Fruit fly (Drosophila melanogaster) whole organism, prepupa: Measurements from ENCODE around the gene CG15459.
A peak's percentile ranks its signal among the peaks of the same experiment; 100 is the strongest.
"Not testable (repeated sequence)": the region's sequence is repeated elsewhere in the genome, so short reads cannot be mapped to it uniquely, and the experiment has no call there.

Source experiments
- CG10631 ChIP-seq: fragments of 200-800 bp; sonication (Bioruptor generic); optimal IDR thresholded peaks from 2 replicates; lab custom pipeline; 2016; ENCODE audit warnings: missing biosample characterization, missing genetic modification characterization
- CG10669 ChIP-seq: fragments of 200-800 bp; sonication (Bioruptor generic); optimal IDR thresholded peaks from 3 replicates; lab custom pipeline; 2018; ENCODE audit warnings: missing biosample characterization, mild to moderate bottlenecking, missing genetic modification characterization, moderate library complexity
- CG11762 ChIP-seq: fragments of 200-800 bp; sonication (Bioruptor generic); optimal IDR thresholded peaks from 3 replicates; lab custom pipeline; 2016; ENCODE audit warnings: missing biosample characterization, missing genetic modification characterization; ENCODE audit not compliant: insufficient read depth
- CG1621 ChIP-seq: fragments of 200-800 bp; sonication (Bioruptor generic); optimal IDR thresholded peaks from 3 replicates; lab custom pipeline; 2018; ENCODE audit warnings: missing biosample characterization, mild to moderate bottlenecking, missing genetic modification characterization
- CG16779 ChIP-seq: fragments of 200-800 bp; sonication (Bioruptor generic); optimal IDR thresholded peaks from 3 replicates; lab custom pipeline; 2017; ENCODE audit warnings: missing biosample characterization, mild to moderate bottlenecking, missing genetic modification characterization
- CG31627 ChIP-seq: fragments of 200-800 bp; sonication (Bioruptor generic); optimal IDR thresholded peaks from 3 replicates; lab custom pipeline; 2016; ENCODE audit warnings: missing biosample characterization, missing genetic modification characterization
- CG32006 ChIP-seq: fragments of 200-800 bp; sonication (Bioruptor generic); optimal IDR thresholded peaks from 3 replicates; lab custom pipeline; 2017; ENCODE audit warnings: missing biosample characterization, mild to moderate bottlenecking, missing genetic modification characterization
- CG3919 ChIP-seq: fragments of 200-800 bp; sonication (Bioruptor generic); optimal IDR thresholded peaks from 3 replicates; lab custom pipeline; 2016; ENCODE audit warnings: missing biosample characterization, missing genetic modification characterization
- CG4318 ChIP-seq: fragments of 200-800 bp; sonication (Bioruptor generic); optimal IDR thresholded peaks from 3 replicates; lab custom pipeline; 2017; ENCODE audit warnings: missing biosample characterization, mild to moderate bottlenecking, missing genetic modification characterization
- CG6163 ChIP-seq: fragments of 200-800 bp; sonication (Bioruptor generic); IDR thresholded peaks from 3 replicates; pipeline ENCODE4 v1.3.6; 2022; ENCODE audit warnings: missing biosample characterization, missing genetic modification characterization
- CG6808 ChIP-seq: fragments of 200-800 bp; sonication (Bioruptor generic); optimal IDR thresholded peaks from 3 replicates; lab custom pipeline; 2017; ENCODE audit warnings: missing biosample characterization, missing genetic modification characterization, mild to moderate bottlenecking, moderate library complexity, missing genetic modification reagents
- CG7368 ChIP-seq: fragments of 200-800 bp; sonication (Bioruptor generic); optimal IDR thresholded peaks from 3 replicates; lab custom pipeline; 2016; ENCODE audit warnings: missing biosample characterization, missing genetic modification characterization
- CG8119 ChIP-seq: fragments of 200-800 bp; sonication (Bioruptor generic); IDR thresholded peaks from 3 replicates; pipeline ENCODE4 v1.3.6; 2022; ENCODE audit warnings: missing biosample characterization, missing genetic modification characterization
- CG8632 ChIP-seq: fragments of 200-800 bp; sonication (Bioruptor generic); optimal IDR thresholded peaks from 3 replicates; lab custom pipeline; 2016; ENCODE audit warnings: missing biosample characterization, missing genetic modification characterization
- CG9139 ChIP-seq: fragments of 200-800 bp; sonication (Bioruptor generic); optimal IDR thresholded peaks from 3 replicates; lab custom pipeline; 2017; ENCODE audit warnings: missing biosample characterization, mild to moderate bottlenecking, missing genetic modification characterization
- Eip78C ChIP-seq: fragments of 200-800 bp; sonication (Bioruptor generic); peaks from one replicate; lab custom pipeline; 2016; ENCODE audit warnings: missing biosample characterization, missing genetic modification characterization
- Ets21C ChIP-seq: fragments of 200-800 bp; sonication (Bioruptor generic); optimal IDR thresholded peaks from 3 replicates; lab custom pipeline; 2016; ENCODE audit warnings: missing biosample characterization, missing genetic modification characterization
- Hr39 ChIP-seq: fragments of 200-800 bp; sonication (Bioruptor generic); optimal IDR thresholded peaks from 2 replicates; lab custom pipeline; 2016; ENCODE audit warnings: missing biosample characterization, missing genetic modification characterization
- Hr4 ChIP-seq: fragments of 200-800 bp; sonication (Bioruptor generic); optimal IDR thresholded peaks from 3 replicates; lab custom pipeline; 2016; ENCODE audit warnings: missing biosample characterization, missing genetic modification characterization
- Lpt ChIP-seq: fragments of 200-800 bp; sonication (Bioruptor generic); optimal IDR thresholded peaks from 3 replicates; lab custom pipeline; 2016; ENCODE audit warnings: missing biosample characterization, missing genetic modification characterization
- Smox ChIP-seq: fragments of 200-800 bp; sonication (Bioruptor generic); optimal IDR thresholded peaks from 3 replicates; lab custom pipeline; 2016; ENCODE audit warnings: missing biosample characterization, missing genetic modification characterization
- Sox102F ChIP-seq: fragments of 200-800 bp; sonication (Bioruptor generic); optimal IDR thresholded peaks from 2 replicates; lab custom pipeline; 2016; ENCODE audit warnings: missing biosample characterization, mild to moderate bottlenecking, missing genetic modification characterization
- Sox14 ChIP-seq: fragments of 200-800 bp; sonication (Bioruptor generic); optimal IDR thresholded peaks from 3 replicates; lab custom pipeline; 2016; ENCODE audit warnings: missing biosample characterization, missing genetic modification characterization
- Sox15 ChIP-seq: fragments of 200-800 bp; sonication (Bioruptor generic); optimal IDR thresholded peaks from 3 replicates; lab custom pipeline; 2016; ENCODE audit warnings: missing biosample characterization, missing genetic modification characterization
- dac ChIP-seq: fragments of 200-800 bp; sonication (Bioruptor generic); optimal IDR thresholded peaks from 2 replicates; lab custom pipeline; 2017; ENCODE audit warnings: missing biosample characterization, mild to moderate bottlenecking, missing genetic modification characterization
- eg ChIP-seq: fragments of 200-800 bp; sonication (Bioruptor generic); IDR thresholded peaks from 3 replicates; pipeline ENCODE4 v1.3.6; 2022; ENCODE audit warnings: missing biosample characterization, missing genetic modification characterization
- esn ChIP-seq: fragments of 200-800 bp; sonication (Bioruptor generic); optimal IDR thresholded peaks from 2 replicates; lab custom pipeline; 2016; ENCODE audit warnings: missing biosample characterization, mild to moderate bottlenecking, missing genetic modification characterization, moderate library complexity
- fd85E ChIP-seq: fragments of 200-800 bp; sonication (Bioruptor generic); optimal IDR thresholded peaks from 3 replicates; lab custom pipeline; 2016; ENCODE audit warnings: missing biosample characterization, missing genetic modification characterization
- net ChIP-seq: fragments of 200-800 bp; sonication (Bioruptor generic); optimal IDR thresholded peaks from 3 replicates; lab custom pipeline; 2016; ENCODE audit warnings: missing biosample characterization, missing genetic modification characterization
- pdm3 ChIP-seq: fragments of 200-800 bp; sonication (Bioruptor generic); optimal IDR thresholded peaks from 3 replicates; lab custom pipeline; 2016; ENCODE audit warnings: missing biosample characterization, missing genetic modification characterization
- spab ChIP-seq: fragments of 200-800 bp; sonication (Bioruptor generic); optimal IDR thresholded peaks from 2 replicates; lab custom pipeline; 2017; ENCODE audit warnings: missing biosample characterization, mild to moderate bottlenecking, missing genetic modification characterization, missing genetic modification reagents
- ss ChIP-seq, 2 experiments: fragments of 200-800 bp; sonication (Bioruptor generic); optimal IDR thresholded peaks; 2 replicates in 1 of 2; 3 replicates in 1 of 2; lab custom pipeline; 2017 to 2018; ENCODE audit warnings: mild to moderate bottlenecking in 2 of 2, missing biosample characterization in 2 of 2, missing genetic modification characterization in 2 of 2, moderate library complexity in 1 of 2
- topi ChIP-seq: fragments of 200-800 bp; sonication (Bioruptor generic); optimal IDR thresholded peaks from 3 replicates; lab custom pipeline; 2016; ENCODE audit warnings: missing biosample characterization, missing genetic modification characterization

The CG15459 gene

dm6 chrX:20413481-20413880, at the start of gene CG15459:
TSS of gene CG15459 (minus strand) at chrX:20413581.
- TF ChIP-seq CG10631 (GFP tag; lab: Kevin White, UChicago) (no peak), CG3919 (GFP tag; lab: Kevin White, UChicago) (no peak), fd85E (no peak), CG6163 (GFP tag; lab: Robert Waterston, UW) (no peak), dac (GFP tag; lab: Kevin White, UChicago) (no peak), Smox (GFP tag; lab: Kevin White, UChicago) (no peak), Hr39 (GFP tag; lab: Kevin White, UChicago) (no peak), spab (GFP tag; lab: Kevin White, UChicago) (no peak), CG11762 (no peak), CG8119 (GFP tag; lab: Robert Waterston, UW) (no peak), CG7368 (no peak), CG31627 (GFP tag; lab: Kevin White, UChicago) (no peak), Sox15 (GFP tag; lab: Kevin White, UChicago) (no peak), eg (no peak), CG4318 (GFP tag; lab: Kevin White, UChicago) (no peak), CG8632 (GFP tag; lab: Kevin White, UChicago) (no peak), Lpt (GFP tag; lab: Kevin White, UChicago) (no peak), esn (GFP tag; lab: Kevin White, UChicago) (no peak)

DNA sequence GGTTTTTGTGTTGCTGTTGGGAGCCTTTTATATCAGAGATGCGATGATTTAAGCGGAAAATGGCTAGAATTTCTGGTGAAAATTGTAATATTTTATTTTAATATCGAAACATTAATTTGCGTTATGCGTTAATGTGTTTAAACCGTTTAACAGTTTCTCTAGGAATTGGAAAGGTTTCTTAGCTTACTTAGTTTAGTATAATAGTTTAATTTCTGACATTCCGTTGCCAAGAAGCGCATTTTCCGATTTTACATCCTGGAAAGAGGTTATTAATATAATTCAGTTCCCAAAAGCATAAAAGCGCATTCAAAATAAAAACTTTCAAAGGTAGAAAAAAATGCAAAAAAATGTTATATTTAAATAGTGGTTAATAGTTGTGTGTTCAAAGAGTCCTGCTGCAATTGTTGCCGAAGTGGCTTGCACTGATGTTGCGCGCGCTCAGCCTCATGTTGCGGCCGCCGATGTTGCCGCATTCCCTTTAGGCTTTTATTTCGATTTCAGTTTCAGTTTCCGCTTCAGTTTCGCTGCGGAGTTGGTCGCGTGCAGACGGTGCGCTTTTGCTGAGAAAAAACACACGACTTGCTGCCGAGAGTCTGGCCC, 35.5 kb upstream of the CG15459 start, which contains the start of gene tbc:
Gene tbc (plus strand): TSS at position 504 of the 600 bp plus-strand sequence.
- no peak for TF ChIP-seq net
- no peak for TF ChIP-seq pdm3 (GFP tag; lab: Kevin White, UChicago)
- no peak for TF ChIP-seq Sox14 (GFP tag; lab: Kevin White, UChicago)
- TF ChIP-seq Eip78C (GFP tag; lab: Kevin White, UChicago): no peak
- no peak for TF ChIP-seq CG9139 (GFP tag; lab: Kevin White, UChicago)
- TF ChIP-seq CG7368: no peak
- no peak for TF ChIP-seq CG1621 (tag; lab: Kevin White, UChicago)
- TF ChIP-seq CG16779 (tag; lab: Kevin White, UChicago): no peak

- no peak for TF ChIP-seq Sox14 (GFP tag; lab: Kevin White, UChicago)
- peak; percentile 18 for TF ChIP-seq CG10669
- peak; percentile 9 for TF ChIP-seq CG4318 (GFP tag; lab: Kevin White, UChicago)
- TF ChIP-seq Sox102F (GFP tag; lab: Kevin White, UChicago): no peak
- TF ChIP-seq CG32006 (GFP tag; lab: Kevin White, UChicago): peak; percentile 54
- TF ChIP-seq ss (GFP tag; optimal IDR thresholded peaks at IDR 0.05; lab: Kevin White, UChicago): peak in 1 of 2 experiments; percentile 3
- TF ChIP-seq CG16779 (tag; lab: Kevin White, UChicago): no peak
- TF ChIP-seq Ets21C (GFP tag; lab: Kevin White, UChicago): no peak
- peak; percentile 18 for TF ChIP-seq CG6808 (GFP tag; lab: Kevin White, UChicago)
- peak; percentile 0 for TF ChIP-seq topi (GFP tag; lab: Kevin White, UChicago)
- TF ChIP-seq Eip78C (GFP tag; lab: Kevin White, UChicago): peak; percentile 26
- no peak for TF ChIP-seq eg
- peak; percentile 8 for TF ChIP-seq Hr4 (GFP tag; lab: Kevin White, UChicago)
- TF ChIP-seq CG1621 (tag; lab: Kevin White, UChicago): no peak
Observed at dm6 chrX:20447865-20448584, 34.6 kb upstream of the CG15459 start.

dm6 chrX:20446071-20446470, 32.7 kb upstream of the CG15459 start, which contains the start of gene CG42578:
TSS of gene CG42578 (plus strand) at chrX:20446371.
- TF ChIP-seq CG3919, CG31627, Sox15 (GFP tag; lab: Kevin White, UChicago): not testable (repeated sequence)
- TF ChIP-seq, all 60 proteins: peak for 0; not testable (repeated sequence) for 60
